Worm (Caenorhabditis elegans): ENCODE data around the gene pdi-6.

The pdi-6 gene

DNA sequence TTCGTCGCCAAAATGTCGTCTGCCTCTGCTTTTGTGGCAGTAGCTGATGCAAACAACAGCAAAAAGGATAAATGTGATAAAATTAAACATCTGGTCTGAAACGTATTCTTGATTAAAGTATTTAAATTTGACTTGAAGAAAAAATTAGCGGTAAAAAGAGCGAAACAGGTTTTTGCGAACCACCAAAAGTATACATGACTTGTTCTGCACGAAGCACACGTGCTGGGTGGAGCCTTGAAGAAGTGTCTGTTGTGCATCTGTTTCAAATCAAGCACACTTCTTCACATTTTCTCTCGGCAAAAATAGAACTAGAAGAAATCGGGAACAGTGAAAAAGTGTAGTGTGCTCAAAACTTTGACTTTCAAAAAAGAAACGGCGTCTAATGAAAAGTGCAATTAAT, 5.1 kb downstream of the pdi-6 start, which contains the start of gene B0403.3:
Gene B0403.3, minus strand, starts transcription at position 101 of the 400 bp plus-strand sequence.
- TF ChIP-seq dao-5 (tag; optimal IDR thresholded peaks at IDR 0.05) (no peak), him-1 (tag; optimal IDR thresholded peaks at IDR 0.05) (no peak), W03F9.2 (tag; optimal IDR thresholded peaks at IDR 0.05) (no peak)

DNA sequence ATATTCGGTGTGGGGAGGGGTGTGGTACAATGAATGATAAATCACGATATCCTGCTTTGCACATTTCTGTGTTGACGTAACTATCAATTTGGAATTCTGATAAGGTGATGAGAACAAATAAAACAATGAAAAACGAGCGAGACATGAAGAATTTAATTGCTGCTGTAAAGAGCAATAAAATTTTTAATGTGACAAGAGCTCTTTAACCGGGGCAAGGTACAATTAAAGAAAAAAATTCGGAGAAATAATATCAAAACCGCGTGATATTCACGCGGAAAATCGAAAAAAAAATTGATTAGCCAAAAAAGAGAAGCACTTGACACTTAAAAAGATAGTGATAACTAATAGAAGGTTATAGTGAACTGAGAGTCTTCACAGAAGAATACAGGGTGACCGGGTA, 7.1 kb downstream of the pdi-6 start:
- TF ChIP-seq W03F9.2 (tag; optimal IDR thresholded peaks at IDR 0.05) (no peak), him-1 (tag; optimal IDR thresholded peaks at IDR 0.05) (no peak), dao-5 (tag; optimal IDR thresholded peaks at IDR 0.05) (no peak)

DNA sequence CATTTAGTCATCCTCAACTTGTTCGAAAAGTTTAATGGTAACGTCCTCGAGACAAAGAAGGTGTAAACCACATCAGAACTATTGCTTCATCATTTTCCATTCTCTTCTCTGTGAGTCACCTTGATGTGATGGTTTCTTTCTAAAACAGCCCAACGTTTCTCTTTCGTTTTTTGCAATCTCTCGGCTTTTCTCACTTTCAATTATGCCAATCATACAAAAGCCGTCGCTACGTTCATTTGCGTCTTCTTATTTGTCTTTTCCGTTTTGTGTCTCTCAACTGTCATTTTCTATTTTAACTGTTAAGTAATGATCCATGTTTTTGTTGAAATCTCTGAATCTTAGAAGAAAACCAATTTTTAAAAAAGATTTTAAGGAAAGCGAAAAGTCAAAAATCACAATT, 11.0 kb downstream of the pdi-6 start, which contains the start of gene B0403.5:
Gene B0403.5, plus strand, starts transcription at position 368 of the 400 bp plus-strand sequence.
- TF ChIP-seq dao-5 (tag; optimal IDR thresholded peaks at IDR 0.05) (no peak), W03F9.2 (tag; optimal IDR thresholded peaks at IDR 0.05) (no peak), him-1 (tag; optimal IDR thresholded peaks at IDR 0.05) (no peak)

DNA sequence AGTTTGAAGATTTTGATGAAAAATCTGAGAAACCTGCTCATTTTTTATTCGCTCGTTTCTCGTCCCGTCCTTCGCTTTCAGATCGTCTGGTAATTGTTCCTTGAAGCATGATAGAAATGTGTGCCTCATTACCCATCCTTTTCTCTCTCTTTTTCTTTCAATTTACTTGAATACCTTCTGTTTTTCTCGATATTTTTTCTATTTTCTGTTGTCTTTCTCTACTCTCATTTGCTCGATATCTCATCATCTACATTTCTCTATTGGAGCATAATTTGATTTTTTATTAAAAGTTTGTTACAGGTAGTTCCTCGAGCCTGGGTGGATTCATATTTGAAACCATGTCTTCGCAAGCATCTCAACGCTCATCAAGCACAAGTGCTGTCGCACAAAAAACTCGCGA, 18.1 kb downstream of the pdi-6 start, which contains the start of gene ubc-17:
Gene ubc-17, plus strand, starts transcription at position 301 of the 400 bp plus-strand sequence.
- no peak for TF ChIP-seq W03F9.2 (tag; optimal IDR thresholded peaks at IDR 0.05)
- no peak for TF ChIP-seq dao-5 (tag; optimal IDR thresholded peaks at IDR 0.05)
- no peak for TF ChIP-seq him-1 (tag; optimal IDR thresholded peaks at IDR 0.05)

DNA sequence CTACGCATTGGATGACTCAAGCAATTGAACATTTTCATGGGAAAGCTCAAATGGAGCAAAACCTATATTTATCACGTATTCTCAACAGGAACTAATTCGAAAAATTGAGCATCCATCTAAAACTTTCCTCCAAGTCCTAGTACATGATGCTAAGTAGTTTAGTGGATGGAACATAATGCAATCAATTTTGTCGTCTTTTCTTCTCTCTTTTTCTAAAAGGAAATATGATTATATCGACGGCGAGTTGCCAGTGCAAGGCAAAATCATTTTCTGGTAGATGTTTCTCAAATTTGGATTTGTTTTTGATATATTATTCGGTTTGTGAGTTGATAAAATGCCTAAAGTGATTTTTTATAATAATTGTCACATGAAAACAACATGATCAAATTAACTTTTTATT, 27.6 kb downstream of the pdi-6 start:
- TF ChIP-seq W03F9.2 (tag; optimal IDR thresholded peaks at IDR 0.05), result no peak
- no peak for TF ChIP-seq dao-5 (tag; optimal IDR thresholded peaks at IDR 0.05)
- no peak for TF ChIP-seq him-1 (tag; optimal IDR thresholded peaks at IDR 0.05)

DNA sequence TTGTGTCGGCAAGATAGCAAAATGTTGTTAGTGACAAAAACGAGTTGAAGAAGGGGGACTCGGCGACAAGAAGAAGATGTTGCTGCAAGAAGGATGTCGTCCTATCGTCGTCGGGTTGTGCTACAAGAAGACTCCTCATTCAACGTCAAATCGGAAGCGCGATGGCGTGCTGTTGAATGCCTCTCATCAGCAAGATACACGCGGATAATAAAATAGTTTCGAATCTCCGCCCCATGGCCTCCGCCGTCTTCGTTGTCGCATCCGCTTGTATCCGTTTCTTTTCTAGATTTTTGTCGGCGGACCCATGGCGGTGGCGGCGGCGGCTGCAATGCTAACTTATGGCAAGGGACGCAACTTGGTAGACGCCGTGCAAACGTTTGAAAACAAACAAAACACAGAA, 30.4 kb downstream of the pdi-6 start:
- TF ChIP-seq him-1 (tag; optimal IDR thresholded peaks at IDR 0.05) (no peak), dao-5 (tag; optimal IDR thresholded peaks at IDR 0.05) (no peak), W03F9.2 (tag; optimal IDR thresholded peaks at IDR 0.05) (no peak)

DNA sequence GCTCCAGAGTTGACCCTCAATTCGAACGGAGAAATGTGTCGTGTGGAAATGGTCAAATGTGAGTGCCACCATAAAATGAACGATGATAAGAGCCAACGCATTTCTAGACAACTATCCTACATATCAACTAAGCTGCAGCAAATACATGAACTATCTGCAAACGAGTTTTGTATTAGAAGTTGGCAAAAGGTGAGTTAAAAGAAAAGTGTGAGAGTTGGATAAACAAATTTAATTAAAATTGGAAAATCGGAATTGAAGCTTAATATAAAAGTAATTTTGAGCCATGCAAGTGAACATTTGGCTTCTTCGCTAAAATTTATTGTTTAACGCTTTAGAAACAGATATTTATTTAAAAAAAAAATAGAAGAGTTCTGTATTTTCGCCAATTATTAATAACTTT, 32.4 kb downstream of the pdi-6 start, which contains the start of gene cest-19:
Gene cest-19, minus strand, starts transcription at position 101 of the 400 bp plus-strand sequence.
- TF ChIP-seq W03F9.2 (tag; optimal IDR thresholded peaks at IDR 0.05), result no peak
- no peak for TF ChIP-seq dao-5 (tag; optimal IDR thresholded peaks at IDR 0.05)
- TF ChIP-seq him-1 (tag; optimal IDR thresholded peaks at IDR 0.05), result no peak

DNA sequence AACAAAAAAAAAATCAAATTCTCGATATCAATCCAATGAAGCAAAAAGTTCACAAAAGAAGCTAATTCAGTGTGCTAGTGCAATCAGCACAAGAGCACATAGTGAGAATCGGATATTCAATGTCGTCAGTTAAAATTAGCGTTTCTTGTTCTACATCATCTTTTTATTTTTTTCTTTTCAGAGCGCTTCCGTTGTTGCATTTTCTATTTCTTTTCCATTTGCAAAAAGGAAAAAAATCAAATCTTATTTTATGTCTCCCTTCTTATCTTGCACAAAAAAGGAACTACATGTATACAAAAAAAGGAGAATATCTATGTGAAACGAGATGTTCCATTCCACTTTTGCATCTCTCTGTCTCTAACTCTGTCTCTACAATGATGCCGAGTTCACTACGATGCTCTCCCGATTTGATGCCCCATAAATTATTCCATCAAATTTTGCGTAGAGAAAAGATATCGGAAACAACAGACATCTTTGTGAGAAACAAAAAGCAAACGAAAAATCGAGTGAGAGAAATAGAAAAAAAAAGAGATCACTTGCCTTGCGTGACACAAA, 34.6 kb downstream of the pdi-6 start:
- TF ChIP-seq dao-5 (tag; optimal IDR thresholded peaks at IDR 0.05) (no peak), him-1 (tag; optimal IDR thresholded peaks at IDR 0.05) (no peak), W03F9.2 (tag; optimal IDR thresholded peaks at IDR 0.05) (no peak)

DNA sequence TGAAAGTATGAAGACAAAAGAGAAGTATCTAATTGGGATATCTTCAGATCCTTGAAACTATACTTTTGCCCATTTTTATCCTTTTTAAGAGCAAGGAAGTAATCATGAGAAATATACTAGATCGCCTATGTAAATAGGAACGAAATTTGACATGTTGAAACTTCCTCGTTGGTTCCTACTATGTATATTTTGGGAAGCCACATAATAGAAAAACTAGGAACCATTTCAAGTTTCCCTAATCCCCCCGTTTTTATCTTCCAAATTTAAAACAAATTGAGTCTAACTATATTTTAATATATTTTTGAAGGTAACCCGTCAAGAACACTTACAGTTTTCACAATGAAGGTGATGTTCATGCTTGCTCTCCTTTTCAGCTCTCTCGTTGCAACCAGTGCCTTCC, 39.5 kb downstream of the pdi-6 start, which contains the start of gene flp-26:
Gene flp-26, plus strand, starts transcription at position 301 of the 400 bp plus-strand sequence.
- TF ChIP-seq W03F9.2 (tag; optimal IDR thresholded peaks at IDR 0.05) (no peak), him-1 (tag; optimal IDR thresholded peaks at IDR 0.05) (no peak), dao-5 (tag; optimal IDR thresholded peaks at IDR 0.05) (no peak)

DNA sequence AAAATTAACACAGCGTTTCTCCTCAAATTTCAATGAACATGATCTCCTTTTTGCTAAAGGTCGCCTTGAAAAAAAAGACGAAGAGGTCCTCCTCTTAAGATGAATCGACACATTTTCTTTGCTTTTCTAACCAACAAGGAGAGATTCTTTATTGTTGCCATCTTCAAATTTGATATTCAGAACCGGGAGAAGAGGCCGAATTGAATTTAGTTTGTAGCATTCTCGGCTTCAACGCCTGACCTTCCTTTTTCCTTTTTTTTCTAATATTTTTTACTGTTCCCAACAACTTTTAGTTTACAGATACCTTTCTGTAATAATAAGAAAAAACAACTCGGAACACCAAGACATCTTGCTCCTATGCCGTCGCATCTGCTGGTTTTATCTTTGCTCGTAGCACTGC, 48.6 kb downstream of the pdi-6 start, which contains the start of gene cah-5:
Gene cah-5, plus strand, starts transcription at position 301 of the 400 bp plus-strand sequence.
- TF ChIP-seq him-1 (tag; optimal IDR thresholded peaks at IDR 0.05), result no peak
- no peak for TF ChIP-seq dao-5 (tag; optimal IDR thresholded peaks at IDR 0.05)
- TF ChIP-seq W03F9.2 (tag; optimal IDR thresholded peaks at IDR 0.05), result no peak
